Worm (Caenorhabditis elegans): ENCODE data around the gene cct-6.

DNA sequence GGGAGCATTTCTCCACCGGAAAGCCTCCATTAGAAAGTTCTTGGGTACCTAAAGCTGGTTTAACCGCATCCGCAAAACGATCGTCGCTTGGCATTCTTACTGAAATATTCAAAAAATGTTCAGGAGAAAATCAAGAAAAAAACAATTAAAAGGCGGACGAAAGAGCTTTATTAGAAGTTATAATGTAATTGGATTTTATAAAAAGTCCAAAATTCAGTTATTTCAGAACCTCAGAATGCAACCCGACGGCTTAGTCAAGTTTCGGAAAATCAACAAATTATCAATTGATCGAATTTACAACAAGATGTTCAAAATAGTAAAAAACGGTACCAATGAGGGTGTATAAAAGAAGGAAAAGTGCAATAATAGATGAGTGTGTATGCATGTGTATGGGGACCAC lies 40.4 kb upstream of the cct-6 start, which contains the start of gene pxl-1:
- TF ChIP-seq zag-1 (tag; optimal IDR thresholded peaks at IDR 0.05) (no peak), ztf-11 (tag; optimal IDR thresholded peaks at IDR 0.05) (no peak)

Measured in whole organism, L4 larva.